Worm (Caenorhabditis elegans): ENCODE data around the gene nex-2.

Gene nex-2

ce11 chrIII:10318062-10318609, 12.1 kb downstream of the nex-2 start, which contains the start of the genes unc-50 and ostf-4:
Gene unc-50 (minus strand): TSS chrIII:10318162.
Gene ostf-4 (minus strand): TSS chrIII:10318559.
- TF ChIP-seq unc-62 (GFP tag; optimal IDR thresholded peaks at IDR 0.05): no peak

DNA sequence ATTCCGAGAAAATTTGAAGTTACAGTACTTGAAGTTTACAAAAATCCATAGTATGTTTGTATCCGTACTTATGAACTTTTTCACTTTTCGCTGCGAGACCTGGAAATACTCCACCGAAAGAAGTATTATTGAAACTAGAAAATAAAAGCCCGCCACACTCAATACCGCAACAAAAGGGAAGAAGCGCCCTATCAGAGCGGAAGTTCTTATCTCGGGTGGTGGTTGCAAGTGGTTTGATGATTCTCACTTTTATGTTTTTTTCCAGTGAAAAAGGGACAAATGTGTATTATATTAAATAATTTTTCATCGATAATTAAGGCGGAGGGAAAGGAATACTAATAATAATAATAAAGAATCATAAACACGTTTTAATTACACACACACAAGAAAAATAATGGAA, 16.0 kb downstream of the nex-2 start:
- no peak for TF ChIP-seq unc-62 (GFP tag; optimal IDR thresholded peaks at IDR 0.05)

- no peak for TF ChIP-seq unc-62 (GFP tag; optimal IDR thresholded peaks at IDR 0.05)
Measured at ce11 chrIII:10311016-10311415, 19.2 kb downstream of the nex-2 start, which contains the start of gene T07A5.7. Gene T07A5.7 (minus strand): TSS chrIII:10311116.

- TF ChIP-seq unc-62 (GFP tag; optimal IDR thresholded peaks at IDR 0.05): no peak
Measured at ce11 chrIII:10306049-10306448, 24.2 kb downstream of the nex-2 start, which contains the start of gene T07A5.1. Gene T07A5.1 (minus strand): TSS chrIII:10306197.

ce11 chrIII:10305295-10305694, 24.9 kb downstream of the nex-2 start:
- TF ChIP-seq unc-62 (GFP tag; optimal IDR thresholded peaks at IDR 0.05): no peak

DNA sequence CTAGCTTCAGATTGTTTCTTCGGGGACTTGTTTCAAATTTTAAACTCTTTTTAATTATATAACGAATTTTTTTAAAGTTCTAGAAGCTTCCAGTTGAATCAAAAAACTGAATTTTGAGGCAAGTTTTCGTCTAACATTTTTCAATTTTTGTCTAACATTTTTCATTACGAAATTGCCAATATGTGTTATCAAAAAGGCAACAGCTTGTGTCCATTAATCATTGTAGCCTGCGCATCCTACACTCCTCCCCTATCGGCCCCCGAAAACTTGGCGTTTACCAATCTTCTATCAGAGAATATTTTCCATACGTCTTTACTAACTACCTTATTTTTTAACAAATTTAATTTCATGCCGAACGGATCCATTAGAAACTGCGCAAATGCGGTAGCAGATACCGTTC, 30.1 kb downstream of the nex-2 start, which contains the start of gene vglu-3:
TSS of gene vglu-3 (plus strand) at position 301 of the 400 bp plus-strand sequence.
- no peak for TF ChIP-seq unc-62 (GFP tag; optimal IDR thresholded peaks at IDR 0.05)

DNA sequence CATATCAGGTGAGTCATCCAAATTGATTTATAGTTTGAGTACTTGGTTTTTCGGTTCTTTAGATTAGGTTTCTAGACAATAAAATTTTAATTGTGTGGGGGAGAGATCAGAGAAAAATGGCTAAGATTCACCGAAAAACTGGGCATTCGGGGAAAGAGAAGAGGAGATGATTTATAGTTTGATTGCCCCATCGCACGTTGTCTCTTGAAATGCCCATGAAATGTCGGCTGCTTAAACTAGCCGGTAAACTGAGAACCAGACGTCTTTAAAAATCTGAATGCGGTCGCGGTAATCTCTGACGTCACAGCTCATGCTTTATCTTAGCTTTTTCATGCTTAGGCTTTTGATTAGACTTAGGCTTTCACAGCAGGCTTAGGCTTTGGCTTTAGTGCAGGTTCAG, 33.3 kb downstream of the nex-2 start:
- TF ChIP-seq unc-62 (GFP tag; optimal IDR thresholded peaks at IDR 0.05): no peak

DNA sequence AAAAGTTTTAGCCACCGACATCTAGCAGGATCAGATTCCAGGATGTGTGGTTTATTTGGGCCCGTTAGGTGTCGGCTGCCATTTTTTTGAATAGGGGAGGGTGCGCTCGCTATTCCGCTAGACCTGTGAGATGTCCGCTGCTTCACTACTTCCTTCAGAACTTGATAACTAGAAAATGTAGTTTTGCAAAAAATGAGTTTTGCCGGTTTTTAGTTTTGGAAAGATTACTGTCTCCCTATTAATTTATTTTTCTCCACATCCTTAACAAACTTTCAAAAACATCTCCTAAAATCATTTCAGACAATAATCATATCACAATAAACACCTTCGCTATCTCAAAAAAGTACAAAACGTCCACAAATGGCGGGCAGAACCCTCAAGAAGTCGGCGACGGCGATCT, 35.4 kb downstream of the nex-2 start, which contains the start of gene vglu-2:
TSS of gene vglu-2 (plus strand) at position 301 of the 400 bp plus-strand sequence.
- no peak for TF ChIP-seq unc-62 (GFP tag; optimal IDR thresholded peaks at IDR 0.05)

ce11 chrIII:10293946-10294345, 36.3 kb downstream of the nex-2 start:
- TF ChIP-seq unc-62 (GFP tag; optimal IDR thresholded peaks at IDR 0.05): no peak

DNA sequence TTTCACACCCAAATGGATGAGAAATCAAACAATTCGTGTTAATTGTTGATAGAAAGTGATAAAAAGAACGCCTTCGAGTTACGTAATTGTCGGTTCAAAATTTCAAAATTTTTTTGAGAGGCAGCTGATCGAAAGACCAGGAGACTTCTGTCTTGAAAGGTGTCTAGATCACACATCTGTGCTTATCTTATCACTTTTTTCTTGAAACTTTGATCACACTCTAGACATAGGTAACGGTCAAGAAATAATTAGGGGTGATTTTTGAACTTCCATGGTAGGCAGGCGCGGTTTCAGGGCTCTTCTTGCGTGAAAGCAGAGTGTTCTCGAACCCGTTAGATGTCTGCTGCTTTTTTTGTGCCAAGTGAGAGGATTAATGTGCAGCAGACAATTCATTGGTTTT, 36.9 kb downstream of the nex-2 start:
- no peak for TF ChIP-seq unc-62 (GFP tag; optimal IDR thresholded peaks at IDR 0.05)

DNA sequence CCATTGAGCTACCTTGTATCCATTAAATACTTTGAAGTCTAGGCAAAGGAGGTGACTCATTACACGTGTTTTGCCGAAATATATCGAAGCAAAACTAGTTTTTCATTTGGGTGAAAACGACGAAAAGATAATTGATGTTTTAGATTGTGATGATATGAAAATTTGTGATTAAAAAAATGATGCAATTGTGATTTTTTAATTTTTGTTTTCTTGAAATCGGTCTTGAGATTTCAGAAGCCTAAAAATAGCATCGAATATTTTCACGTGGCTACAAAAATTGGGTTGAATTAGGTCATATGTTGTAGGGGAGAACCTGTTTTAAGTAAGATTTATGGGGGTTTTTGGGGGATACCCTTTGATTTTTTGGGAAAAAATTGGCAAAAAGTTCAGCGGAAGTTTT, 39.7 kb downstream of the nex-2 start:
- no peak for TF ChIP-seq unc-62 (GFP tag; optimal IDR thresholded peaks at IDR 0.05)

DNA sequence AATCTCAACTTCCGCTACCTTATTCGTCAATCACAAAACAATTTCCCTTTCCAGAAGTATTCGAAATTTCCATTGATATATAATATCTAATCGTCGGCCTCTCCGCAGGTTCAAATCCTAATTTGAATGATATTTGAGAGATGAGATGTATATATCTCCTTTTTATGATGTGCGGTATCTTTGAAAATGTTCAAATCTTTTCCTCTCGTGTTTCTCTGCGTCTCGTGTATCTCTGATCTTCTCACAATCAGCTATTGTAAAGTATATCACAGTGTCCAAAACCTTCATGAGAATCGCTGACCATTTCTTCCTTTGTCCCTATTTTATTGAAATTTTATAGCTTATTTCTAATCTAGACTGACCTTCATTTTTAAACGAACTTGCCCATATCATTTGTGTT, 40.4 kb downstream of the nex-2 start:
- no peak for TF ChIP-seq unc-62 (GFP tag; optimal IDR thresholded peaks at IDR 0.05)

ce11 chrIII:10285623-10286022, 44.6 kb downstream of the nex-2 start, which contains the start of gene K10G9.2:
Gene K10G9.2 (plus strand): TSS chrIII:10285923.
- TF ChIP-seq unc-62 (GFP tag; optimal IDR thresholded peaks at IDR 0.05): no peak

ce11 chrIII:10284214-10284613, 46.0 kb downstream of the nex-2 start:
- no peak for TF ChIP-seq unc-62 (GFP tag; optimal IDR thresholded peaks at IDR 0.05)

ce11 chrIII:10278826-10279225, 51.4 kb downstream of the nex-2 start, which contains the start of gene pad-2:
Gene pad-2 (plus strand): TSS chrIII:10279126.
- TF ChIP-seq unc-62 (GFP tag; optimal IDR thresholded peaks at IDR 0.05): no peak
